Fruit fly (Drosophila melanogaster): ENCODE results near the gene HIP.
A peak's percentile ranks its signal among the peaks of the same experiment; 100 is the strongest.

Gene HIP

DNA sequence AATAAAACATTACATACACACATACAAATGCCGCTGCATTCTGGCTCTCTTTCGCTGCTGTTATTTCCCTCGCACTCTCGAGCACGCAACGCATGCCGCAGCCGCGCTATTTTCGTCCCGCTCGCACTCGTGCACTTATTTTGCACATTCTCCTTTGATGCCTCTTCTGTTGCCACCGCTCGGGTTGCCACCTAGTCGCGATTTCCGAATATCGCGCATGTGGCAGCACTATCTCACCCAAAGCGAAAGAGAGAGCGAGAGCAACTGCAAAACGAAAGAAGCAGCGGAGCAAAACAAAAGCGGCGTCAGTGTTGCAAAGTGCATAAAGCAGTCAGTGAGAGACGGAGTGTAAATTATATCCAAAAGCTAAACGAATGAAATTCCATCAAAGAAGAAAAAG lies 18.1 kb upstream of the HIP start (continued):
- no peak for TF ChIP-seq disco-r (GFP tag; optimal IDR thresholded peaks at IDR 0.05)
- no peak for TF ChIP-seq Camta (GFP tag; optimal IDR thresholded peaks at IDR 0.05)
- no peak for TF ChIP-seq inv (GFP tag; IDR thresholded peaks at IDR 0.05; ENCODE audit: partially characterized antibody)
- no peak for TF ChIP-seq oc (tag; optimal IDR thresholded peaks at IDR 0.05)
- peak; percentile 21 for TF ChIP-seq BtbVII (GFP tag; optimal IDR thresholded peaks at IDR 0.05)
- TF ChIP-seq ewg (GFP tag; optimal IDR thresholded peaks at IDR 0.05): peak; percentile 26
- TF ChIP-seq sqz (GFP tag; optimal IDR thresholded peaks at IDR 0.05): no peak
- no peak for TF ChIP-seq br (optimal IDR thresholded peaks at IDR 0.05)
- TF ChIP-seq Dek (tag; optimal IDR thresholded peaks at IDR 0.05): no peak
- TF ChIP-seq kay (GFP tag; optimal IDR thresholded peaks at IDR 0.05): no peak
- no peak for TF ChIP-seq CG30431 (GFP tag; optimal IDR thresholded peaks at IDR 0.05)
- no peak for TF ChIP-seq CG31365 (tag; optimal IDR thresholded peaks at IDR 0.05)
- TF ChIP-seq CG15696 (tag; optimal IDR thresholded peaks at IDR 0.05): no peak
- no peak for TF ChIP-seq CG6683 (GFP tag; optimal IDR thresholded peaks at IDR 0.05)
- TF ChIP-seq CG12071 (GFP tag; optimal IDR thresholded peaks at IDR 0.05): no peak
- no peak for TF ChIP-seq zf30C (GFP tag; optimal IDR thresholded peaks at IDR 0.05)
- TF ChIP-seq Neu2 (GFP tag; optimal IDR thresholded peaks at IDR 0.05; ENCODE audit: borderline replicate concordance): no peak
- TF ChIP-seq Dfd (GFP tag; optimal IDR thresholded peaks at IDR 0.05): no peak
- peak; percentile 47 for TF ChIP-seq chn (GFP tag; optimal IDR thresholded peaks at IDR 0.05)
- no peak for TF ChIP-seq maf-S (GFP tag; optimal IDR thresholded peaks at IDR 0.05)
- no peak for TF ChIP-seq CG7963 (GFP tag; IDR thresholded peaks at IDR 0.05; ENCODE audit: partially characterized antibody)
- TF ChIP-seq ham (GFP tag; IDR thresholded peaks at IDR 0.05): no peak
- TF ChIP-seq ken (GFP tag; IDR thresholded peaks at IDR 0.05): no peak
- no peak for TF ChIP-seq CG16815 (GFP tag; optimal IDR thresholded peaks at IDR 0.05)
- peak; percentile 75; the same call in 2 of the 3 replicates for TF ChIP-seq Opbp (GFP tag; IDR thresholded peaks at IDR 0.05; ENCODE audit: partially characterized antibody)
- no peak for TF ChIP-seq cwo (GFP tag; optimal IDR thresholded peaks at IDR 0.05)
- no peak for TF ChIP-seq Spps (tag; optimal IDR thresholded peaks at IDR 0.05)
- no peak for TF ChIP-seq dmrt11E (tag; optimal IDR thresholded peaks at IDR 0.05)
- no peak for TF ChIP-seq CG6654 (GFP tag; optimal IDR thresholded peaks at IDR 0.05)
- 0 out of 2 replicates have a peak, but pooled peaks have one; percentile 33 for TF ChIP-seq slbo (GFP tag; IDR thresholded peaks at IDR 0.05)
- TF ChIP-seq CG30020 (tag; optimal IDR thresholded peaks at IDR 0.05): no peak
- TF ChIP-seq NfI (GFP tag; optimal IDR thresholded peaks at IDR 0.05): peak; percentile 0
- no peak for TF ChIP-seq ab (GFP tag; optimal IDR thresholded peaks at IDR 0.05)
- no peak for TF ChIP-seq luna (GFP tag; optimal IDR thresholded peaks at IDR 0.05)
- peak; percentile 8 for TF ChIP-seq CHES-1-like (GFP tag; optimal IDR thresholded peaks at IDR 0.05)
- no peak for TF ChIP-seq so (GFP tag; IDR thresholded peaks at IDR 0.05)
- peak; percentile 0 for TF ChIP-seq CG18764 (GFP tag; optimal IDR thresholded peaks at IDR 0.05)
- no peak for TF ChIP-seq wek (GFP tag; optimal IDR thresholded peaks at IDR 0.05)
- no peak for TF ChIP-seq Six4 (GFP tag; optimal IDR thresholded peaks at IDR 0.05)
- no peak for TF ChIP-seq crol (GFP tag; IDR thresholded peaks at IDR 0.05)
- TF ChIP-seq nmo (GFP tag; optimal IDR thresholded peaks at IDR 0.05): peak; percentile 46
- TF ChIP-seq fd3F (GFP tag; optimal IDR thresholded peaks at IDR 0.05): no peak
- TF ChIP-seq CG8281 (tag; optimal IDR thresholded peaks at IDR 0.05): no peak
- peak; percentile 88 for TF ChIP-seq sens (GFP tag)
- no peak for TF ChIP-seq CG9437 (GFP tag; optimal IDR thresholded peaks at IDR 0.05)
- no peak for TF ChIP-seq Oaz (GFP tag; IDR thresholded peaks at IDR 0.05)
- peak; percentile 14 for TF ChIP-seq twi (tag; optimal IDR thresholded peaks at IDR 0.05)
- TF ChIP-seq E2f1 (GFP tag; IDR thresholded peaks at IDR 0.05): no peak
- TF ChIP-seq CG13424 (tag; optimal IDR thresholded peaks at IDR 0.05): no peak
